Fruit fly (Drosophila melanogaster) whole organism, pupa: ENCODE data around the gene CG14424.

ENCODE experiments used
- CG13204 ChIP-seq: fragments of 200-800 bp; sonication (Bioruptor generic); optimal IDR thresholded peaks from 2 replicates; lab custom pipeline; 2018; ENCODE audit warnings: missing biosample characterization, mild to moderate bottlenecking, missing genetic modification characterization, moderate library complexity
- CG15710 ChIP-seq: fragments of 200-800 bp; sonication (Bioruptor generic); optimal IDR thresholded peaks from 2 replicates; lab custom pipeline; 2018; ENCODE audit warnings: missing biosample characterization, mild to moderate bottlenecking, missing genetic modification characterization, moderate library complexity
- CG8159 ChIP-seq: fragments of 200-800 bp; sonication (Bioruptor generic); optimal IDR thresholded peaks from 3 replicates; lab custom pipeline; 2018; ENCODE audit warnings: missing biosample characterization, mild to moderate bottlenecking, missing genetic modification characterization, moderate library complexity
- CG9948 ChIP-seq: fragments of 200-800 bp; sonication (Bioruptor generic); optimal IDR thresholded peaks from 2 replicates; lab custom pipeline; 2018; ENCODE audit warnings: missing biosample characterization, mild to moderate bottlenecking, missing genetic modification characterization, moderate library complexity
- D1 ChIP-seq: fragments of 200-800 bp; sonication (Bioruptor generic); optimal IDR thresholded peaks from 2 replicates; lab custom pipeline; 2018; ENCODE audit warnings: missing biosample characterization, mild to moderate bottlenecking, missing genetic modification characterization, moderate library complexity
- Ets98B ChIP-seq: fragments of 200-800 bp; sonication (Bioruptor generic); IDR thresholded peaks from 2 replicates; pipeline ENCODE4 v1.3.6; 2022; ENCODE audit warnings: missing biosample characterization, missing genetic modification characterization
- Pif1A ChIP-seq: fragments of 200-800 bp; sonication (Bioruptor generic); optimal IDR thresholded peaks from 3 replicates; lab custom pipeline; 2016; ENCODE audit warnings: missing biosample characterization, missing genetic modification characterization
- Snoo ChIP-seq: fragments of 200-800 bp; sonication (Bioruptor generic); optimal IDR thresholded peaks from 3 replicates; lab custom pipeline; 2017; ENCODE audit warnings: missing biosample characterization, mild to moderate bottlenecking, missing genetic modification characterization, inconsistent platforms
- fd96Ca ChIP-seq: fragments of 200-800 bp; sonication (Bioruptor generic); IDR thresholded peaks from 3 replicates; pipeline ENCODE4 v1.3.6; 2022; ENCODE audit warnings: missing biosample characterization, missing genetic modification characterization
- gl ChIP-seq: fragments of 200-800 bp; sonication (Bioruptor generic); optimal IDR thresholded peaks from 2 replicates; lab custom pipeline; 2018; ENCODE audit warnings: missing biosample characterization, mild to moderate bottlenecking, missing genetic modification characterization
- rn ChIP-seq: fragments of 200-800 bp; sonication (Bioruptor generic); IDR thresholded peaks from 2 replicates; pipeline ENCODE4 v1.3.6; 2022; ENCODE audit warnings: missing biosample characterization, missing genetic modification characterization

DNA sequence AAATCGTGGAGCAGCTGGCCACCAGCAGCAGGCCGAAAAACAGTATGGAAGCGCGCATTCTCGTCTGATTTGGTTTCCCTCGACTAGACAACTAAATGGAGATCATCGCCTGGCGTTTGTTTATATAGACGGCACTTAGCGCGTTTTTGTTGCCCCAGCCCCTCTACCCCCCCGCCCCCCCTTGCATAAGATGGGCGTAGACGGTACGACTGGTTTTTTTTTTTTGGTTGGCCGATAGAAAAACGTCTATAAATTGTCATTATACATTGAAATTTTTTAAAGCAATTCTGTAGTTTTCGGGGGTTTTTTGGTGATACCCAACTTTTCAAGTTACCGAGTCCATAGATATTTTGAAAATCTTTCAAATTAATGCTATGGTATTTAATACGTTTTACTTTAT is 41.2 kb downstream of the CG14424 start, which contains the start of gene CG14419:
- TF ChIP-seq CG15710 (tag; lab: Kevin White, UChicago) = no peak
- no peak for TF ChIP-seq fd96Ca (GFP tag; lab: Robert Waterston, UW)
- no peak for TF ChIP-seq CG13204 (GFP tag; lab: Kevin White, UChicago)
- no peak for TF ChIP-seq D1 (tag; lab: Kevin White, UChicago)
- no peak for TF ChIP-seq gl
- no peak for TF ChIP-seq rn (GFP tag; lab: Robert Waterston, UW)
- TF ChIP-seq Pif1A (GFP tag; lab: Kevin White, UChicago) = no peak
- no peak for TF ChIP-seq Snoo
- no peak for TF ChIP-seq CG9948 (tag; lab: Kevin White, UChicago)
- no peak for TF ChIP-seq CG8159 (tag; lab: Kevin White, UChicago)
- TF ChIP-seq Ets98B = no peak
